Fruit fly (Drosophila melanogaster): ENCODE measurements around the gene CG31288.

dm6 chr3R:25300575-25300974 is 1.2 kb upstream of the CG31288 start, which contains the start of gene CG13659:
- no peak for TF ChIP-seq CG8301 (tag; optimal IDR thresholded peaks at IDR 0.05)
- no peak for TF ChIP-seq Pif1A (GFP tag; optimal IDR thresholded peaks at IDR 0.05)
- no peak for TF ChIP-seq rn (GFP tag; IDR thresholded peaks at IDR 0.05)

Data from whole organism, pupa.